Worm (Caenorhabditis elegans): ENCODE data around the gene F28A10.13.
A peak's percentile ranks its signal among the peaks of the same experiment; 100 is the strongest.

Gene F28A10.13

DNA sequence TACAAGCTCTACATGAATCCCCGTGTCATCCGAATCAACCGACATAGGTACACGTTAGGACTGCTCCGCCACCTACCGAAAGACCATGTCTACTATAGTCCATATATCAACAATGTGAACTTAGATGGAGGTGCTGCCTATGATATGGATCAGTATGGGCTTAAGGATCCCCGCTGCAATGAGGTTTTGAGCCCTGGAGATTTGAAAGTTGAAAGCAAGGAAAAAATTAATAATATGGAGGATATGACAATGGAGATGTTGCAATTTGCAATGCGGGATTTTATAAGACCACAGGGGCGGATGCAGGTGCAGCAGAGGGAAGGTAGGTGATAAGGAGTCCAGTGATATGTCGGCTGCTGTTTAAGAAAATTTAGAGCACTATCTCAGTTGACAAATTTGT is 20.7 kb downstream of the F28A10.13 start:
- TF ChIP-seq mdl-1 (tag; optimal IDR thresholded peaks at IDR 0.05) = no peak

- TF ChIP-seq elt-1 (tag; optimal IDR thresholded peaks at IDR 0.05) (peak; percentile 6), pqm-1 (tag; optimal IDR thresholded peaks at IDR 0.05) (peak; percentile 10), eor-1 (tag; optimal IDR thresholded peaks at IDR 0.05) (no peak), ceh-28 (tag; optimal IDR thresholded peaks at IDR 0.05) (no peak), elt-2 (tag; optimal IDR thresholded peaks at IDR 0.05) (peak; percentile 31), nhr-67 (tag; optimal IDR thresholded peaks at IDR 0.05) (no peak), nhr-23 (tag; optimal IDR thresholded peaks at IDR 0.05) (no peak), daf-12 (tag; optimal IDR thresholded peaks at IDR 0.05) (no peak), jun-1 (tag; optimal IDR thresholded peaks at IDR 0.05) (no peak), ceh-9 (tag; optimal IDR thresholded peaks at IDR 0.05) (no peak), pha-4 (tag; optimal IDR thresholded peaks at IDR 0.05) (peak; percentile 44), snpc-4 (tag; optimal IDR thresholded peaks at IDR 0.05) (peak; percentile 73), lin-15B (tag; optimal IDR thresholded peaks at IDR 0.05) (peak; percentile 54), lin-39 (tag; optimal IDR thresholded peaks at IDR 0.05) (peak; percentile 4), ZK546.5 (tag; optimal IDR thresholded peaks at IDR 0.05) (no peak)
Observed at ce11 chrII:872993-873787, 24.6 kb downstream of the F28A10.13 start, which contains the start of gene alg-2. TSS of gene alg-2 (plus strand) at chrII:873212.

- TF ChIP-seq lin-15B (tag; optimal IDR thresholded peaks at IDR 0.05) (no peak), fkh-2 (tag; optimal IDR thresholded peaks at IDR 0.05) (no peak), nhr-43 (tag; optimal IDR thresholded peaks at IDR 0.05; ENCODE audit: poor library complexity, severe bottlenecking) (no peak), snpc-4 (tag; optimal IDR thresholded peaks at IDR 0.05) (no peak), nfya-1 (tag; optimal IDR thresholded peaks at IDR 0.05; ENCODE audit: insufficient read depth) (no peak), elt-1 (tag; optimal IDR thresholded peaks at IDR 0.05) (no peak)
Observed at ce11 chrII:875739-876138, 27.1 kb downstream of the F28A10.13 start.

DNA sequence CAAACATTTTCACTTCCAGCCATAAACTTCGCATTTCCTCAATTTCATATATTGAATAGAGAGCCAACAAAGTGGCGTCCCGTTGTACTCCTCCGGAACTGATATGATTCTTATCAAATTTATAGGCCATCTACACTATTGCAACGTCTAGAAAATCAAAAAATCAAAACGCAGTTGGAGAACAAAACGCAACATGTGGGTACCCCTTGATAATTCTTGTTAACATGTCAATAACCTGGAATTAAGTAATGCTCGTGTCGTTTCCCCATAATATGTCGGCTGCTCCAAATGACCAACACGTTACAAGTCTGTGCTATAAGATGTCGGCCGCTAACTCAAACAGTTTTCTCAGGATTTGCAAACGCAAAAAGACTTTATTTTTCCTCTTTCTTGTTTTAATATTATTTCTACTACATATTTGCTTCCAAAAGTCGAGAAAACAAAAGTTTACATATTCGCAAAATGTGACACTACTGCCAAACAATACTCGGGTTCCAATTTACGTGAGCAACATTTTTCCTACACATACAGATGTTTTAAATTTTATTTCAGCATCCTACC is 32.1 kb downstream of the F28A10.13 start:
- peak; percentile 23 for TF ChIP-seq snpc-4 (tag; optimal IDR thresholded peaks at IDR 0.05)
- TF ChIP-seq elt-2 (tag; optimal IDR thresholded peaks at IDR 0.05) = peak; percentile 87
- TF ChIP-seq tbx-2 (tag; optimal IDR thresholded peaks at IDR 0.05) = no peak
- peak; percentile 46 for TF ChIP-seq pqm-1 (tag; optimal IDR thresholded peaks at IDR 0.05)

ce11 chrII:884204-884603 is 35.6 kb downstream of the F28A10.13 start:
- TF ChIP-seq elt-2 (tag; optimal IDR thresholded peaks at IDR 0.05) (peak; percentile 73), pha-4 (tag; optimal IDR thresholded peaks at IDR 0.05) (peak; percentile 2), ZK546.5 (tag; optimal IDR thresholded peaks at IDR 0.05) (no peak)

DNA sequence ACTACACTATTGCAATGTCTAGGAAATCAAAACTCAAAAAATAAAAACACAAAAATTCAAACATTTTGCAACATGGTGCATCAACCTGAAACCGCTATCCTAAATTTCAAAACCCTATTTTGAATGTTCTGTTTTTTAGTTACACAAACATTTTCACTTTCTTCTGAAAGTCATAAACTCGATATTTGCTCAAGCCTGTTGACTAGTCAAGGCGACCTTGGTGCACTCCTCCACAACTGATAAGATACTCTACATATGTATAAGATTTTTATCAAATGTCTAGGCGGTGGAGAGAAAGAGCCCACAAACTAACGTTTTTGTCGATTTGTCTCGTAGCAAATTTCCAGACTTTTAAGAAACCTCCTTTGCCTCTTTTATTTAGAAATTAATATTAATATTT is 39.4 kb downstream of the F28A10.13 start, which contains the start of gene T07D3.4:
T07D3.4 (plus strand) TSS at position 286 of the 400 bp plus-strand sequence.
- TF ChIP-seq pqm-1 (tag; optimal IDR thresholded peaks at IDR 0.05) = peak; percentile 13
- no peak for TF ChIP-seq nhr-76 (tag; optimal IDR thresholded peaks at IDR 0.05)
- TF ChIP-seq pha-4 (tag; optimal IDR thresholded peaks at IDR 0.05) = peak; percentile 36
- TF ChIP-seq elt-2 (tag; optimal IDR thresholded peaks at IDR 0.05) = peak; percentile 75
